Worm (Caenorhabditis elegans) whole organism, L2 larva: ENCODE data around the gene C05D9.3.

ENCODE experiments used
- R02D3.7 ChIP-seq: fragments of 150-350 bp; optimal IDR thresholded peaks from 2 replicates; lab custom pipeline; 2014; ENCODE audit warnings: missing biosample characterization, missing genetic modification characterization
- alr-1 ChIP-seq: fragments of 150-350 bp; optimal IDR thresholded peaks from 2 replicates; lab custom pipeline; 2014; ENCODE audit warnings: missing biosample characterization, missing genetic modification characterization
- aly-2 ChIP-seq: fragments of 150-350 bp; optimal IDR thresholded peaks from 2 replicates; lab custom pipeline; 2014; ENCODE audit warnings: missing biosample characterization, missing genetic modification characterization
- fos-1 ChIP-seq: fragments of 150-350 bp; optimal IDR thresholded peaks from 2 replicates; lab custom pipeline; 2014; ENCODE audit warnings: missing biosample characterization, missing genetic modification characterization
- lsy-2 ChIP-seq, 2 experiments: fragments of 150-350 bp in 1 of 2; sonication (generic microtip) in 1 of 2; optimal IDR thresholded peaks; 2 replicates each; lab custom pipeline; 2014 to 2017; ENCODE audit warnings: missing biosample characterization in 2 of 2, missing genetic modification characterization in 2 of 2
- nhr-10 ChIP-seq: sonication (generic microtip); optimal IDR thresholded peaks from 2 replicates; lab custom pipeline; 2017; ENCODE audit warnings: missing biosample characterization, missing genetic modification characterization
- nhr-11 ChIP-seq: fragments of 150-350 bp; optimal IDR thresholded peaks from 2 replicates; lab custom pipeline; 2014; ENCODE audit warnings: missing biosample characterization, missing genetic modification characterization
- nhr-21 ChIP-seq: fragments of 150-350 bp; optimal IDR thresholded peaks from 2 replicates; lab custom pipeline; 2014; ENCODE audit warnings: missing biosample characterization, missing genetic modification characterization
- nhr-25 ChIP-seq: fragments of 150-350 bp; sonication (generic microtip); optimal IDR thresholded peaks from 3 replicates; lab custom pipeline; 2014; ENCODE audit warnings: missing biosample characterization, missing genetic modification characterization
- snpc-4 ChIP-seq: fragments of 150-350 bp; optimal IDR thresholded peaks from 2 replicates; lab custom pipeline; 2014; ENCODE audit warnings: missing biosample characterization, missing genetic modification characterization
- unc-39 ChIP-seq: fragments of 150-350 bp; optimal IDR thresholded peaks from 2 replicates; lab custom pipeline; 2014; ENCODE audit warnings: missing biosample characterization, missing genetic modification characterization
- unc-62 ChIP-seq: fragments of 150-350 bp; optimal IDR thresholded peaks from 2 replicates; lab custom pipeline; 2014; ENCODE audit warnings: missing biosample characterization, missing genetic modification reagents, missing genetic modification characterization
- ztf-11 ChIP-seq: sonication (generic microtip); optimal IDR thresholded peaks from 2 replicates; lab custom pipeline; 2017; ENCODE audit warnings: missing biosample characterization, missing genetic modification characterization

- TF ChIP-seq unc-39 (tag; lab: Kevin White, UChicago) (no peak), ztf-11 (tag; lab: Kevin White, UChicago) (no peak), R02D3.7 (tag; lab: Kevin White, UChicago) (no peak), alr-1 (tag; lab: Kevin White, UChicago) (no peak), snpc-4 (tag; lab: Kevin White, UChicago) (no peak), unc-62 (no peak), nhr-11 (no peak), nhr-10 (tag; lab: Kevin White, UChicago) (no peak), fos-1 (tag; lab: Kevin White, UChicago) (peak; percentile 94), aly-2 (tag; lab: Kevin White, UChicago) (no peak), lsy-2 (tag; optimal IDR thresholded peaks at IDR 0.05; lab: Kevin White, UChicago) (peak in 1 of 2 experiments; percentile 24), nhr-25 (tag; lab: Kevin White, UChicago) (peak; percentile 21), nhr-21 (tag; lab: Kevin White, UChicago) (no peak)
Measured at ce11 chrX:1128503-1129036, 16.9 kb downstream of the C05D9.3 start, which contains the start of gene snx-1.
